Fruit fly (Drosophila melanogaster): ENCODE results near the gene CG42327.
A peak's percentile ranks its signal among the peaks of the same experiment; 100 is the strongest.

CG42327 gene

dm6 chr3R:11637586-11637985, 18.4 kb upstream of the CG42327 start:
- TF ChIP-seq CG3032 (tag; optimal IDR thresholded peaks at IDR 0.05), result no peak
- TF ChIP-seq vri (GFP tag; optimal IDR thresholded peaks at IDR 0.05), result peak; percentile 78

DNA sequence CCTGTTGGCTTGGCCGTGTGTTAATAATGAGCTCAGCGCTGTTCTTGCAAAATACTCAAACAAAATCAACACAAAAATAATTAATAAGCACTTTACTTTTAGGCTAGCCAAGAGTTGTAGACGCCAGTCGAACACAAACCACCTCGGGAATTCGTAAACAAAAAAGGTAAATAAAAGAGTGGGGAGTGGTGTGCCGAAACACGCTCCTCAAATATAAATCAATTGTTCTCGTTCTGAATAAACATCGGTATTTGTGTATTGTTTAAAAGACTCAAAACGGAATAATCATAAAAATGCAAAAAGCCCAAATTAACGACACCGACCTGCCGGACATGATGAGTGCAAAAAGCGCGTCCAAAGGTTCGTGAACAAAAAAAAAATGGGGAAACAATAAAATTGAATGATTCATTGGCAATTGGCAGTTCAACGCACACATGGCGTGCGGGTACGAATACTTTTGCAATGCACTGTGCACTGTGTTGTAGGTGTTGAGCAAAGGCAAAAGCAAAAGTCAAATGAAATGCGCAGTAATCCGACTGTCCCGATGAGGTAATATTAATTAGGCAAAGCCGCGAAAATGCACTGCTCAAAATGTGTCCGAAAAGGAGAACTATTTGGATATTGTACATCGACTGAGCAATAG, 15.9 kb upstream of the CG42327 start:
- TF ChIP-seq CG7368 (GFP tag; optimal IDR thresholded peaks at IDR 0.05), result no peak
- TF ChIP-seq CG8632 (GFP tag; optimal IDR thresholded peaks at IDR 0.05), result no peak
- no peak for TF ChIP-seq Met (GFP tag; optimal IDR thresholded peaks at IDR 0.05)
- TF ChIP-seq fd59A (GFP tag; optimal IDR thresholded peaks at IDR 0.05), result no peak
- peak; percentile 23 for TF ChIP-seq esn (GFP tag; optimal IDR thresholded peaks at IDR 0.05)
- no peak for TF ChIP-seq CG6276 (GFP tag; optimal IDR thresholded peaks at IDR 0.05)
- peak; percentile 31 for TF ChIP-seq Eip78C (GFP tag)
- TF ChIP-seq fd85E (GFP tag; optimal IDR thresholded peaks at IDR 0.05), result no peak
- TF ChIP-seq Eip75B (GFP tag; optimal IDR thresholded peaks at IDR 0.05), result no peak
- no peak for TF ChIP-seq topi (GFP tag; optimal IDR thresholded peaks at IDR 0.05)
- TF ChIP-seq CG9139 (GFP tag; optimal IDR thresholded peaks at IDR 0.05), result no peak
- peak; percentile 7 for TF ChIP-seq CG31627 (GFP tag; optimal IDR thresholded peaks at IDR 0.05)
- TF ChIP-seq pdm3 (GFP tag; optimal IDR thresholded peaks at IDR 0.05), result no peak
- peak; percentile 40 for TF ChIP-seq Eip93F (GFP tag; optimal IDR thresholded peaks at IDR 0.05)
- 0 out of 3 replicates have a peak, but pooled peaks have one; percentile 23 for TF ChIP-seq CG8119 (GFP tag; IDR thresholded peaks at IDR 0.05)
- peak; percentile 88 for TF ChIP-seq fkh (GFP tag; optimal IDR thresholded peaks at IDR 0.05)
- no peak for TF ChIP-seq Hr39 (GFP tag; optimal IDR thresholded peaks at IDR 0.05)
- TF ChIP-seq Hr4 (GFP tag; optimal IDR thresholded peaks at IDR 0.05), result no peak
- TF ChIP-seq Sox15 (GFP tag; optimal IDR thresholded peaks at IDR 0.05), result no peak
- TF ChIP-seq spab (GFP tag; optimal IDR thresholded peaks at IDR 0.05), result no peak
- no peak for TF ChIP-seq Lpt (GFP tag; optimal IDR thresholded peaks at IDR 0.05)
- TF ChIP-seq vri (GFP tag; optimal IDR thresholded peaks at IDR 0.05), result peak; percentile 93

DNA sequence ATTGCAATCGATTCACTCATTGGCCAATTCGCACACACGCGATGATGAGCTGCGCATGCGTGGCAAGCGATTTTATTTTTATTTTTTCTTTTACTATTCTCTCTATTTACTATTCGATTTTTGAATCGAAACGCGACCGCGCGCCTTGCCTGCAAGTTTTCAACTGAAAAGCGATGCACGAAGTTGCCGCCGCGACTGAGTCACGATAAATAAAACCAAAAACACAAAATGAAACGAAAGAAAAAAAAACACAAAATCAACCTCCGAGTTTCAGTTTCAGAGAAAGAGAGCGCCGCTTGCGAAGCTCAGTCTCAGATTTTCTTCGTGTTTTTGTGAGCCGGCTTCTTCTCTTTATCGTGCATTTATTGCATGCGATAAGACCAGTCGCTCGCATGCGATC, 9.1 kb upstream of the CG42327 start:
- TF ChIP-seq CG11902 (GFP tag; optimal IDR thresholded peaks at IDR 0.05) (no peak), CG31627 (GFP tag; optimal IDR thresholded peaks at IDR 0.05) (no peak), dsx (GFP tag; optimal IDR thresholded peaks at IDR 0.05; ENCODE audit: poor library complexity, severe bottlenecking) (peak; percentile 52), salr (GFP tag; optimal IDR thresholded peaks at IDR 0.05) (no peak), CG9139 (GFP tag; optimal IDR thresholded peaks at IDR 0.05) (peak; percentile 92), OdsH (GFP tag; optimal IDR thresholded peaks at IDR 0.05) (no peak), esn (GFP tag; optimal IDR thresholded peaks at IDR 0.05) (peak; percentile 12), CG6792 (GFP tag; optimal IDR thresholded peaks at IDR 0.05) (no peak), lz (GFP tag; optimal IDR thresholded peaks at IDR 0.05) (no peak), CG15336 (GFP tag; IDR thresholded peaks at IDR 0.05) (peak; percentile 74; the same call in 1 of the 2 replicates), CG8119 (GFP tag; IDR thresholded peaks at IDR 0.05) (peak; percentile 76), net (GFP tag; optimal IDR thresholded peaks at IDR 0.05) (peak; percentile 62), CG34406 (GFP tag; optimal IDR thresholded peaks at IDR 0.05) (no peak), Met (GFP tag; optimal IDR thresholded peaks at IDR 0.05) (no peak), pdm3 (GFP tag; optimal IDR thresholded peaks at IDR 0.05) (no peak), Ets96B (tag; optimal IDR thresholded peaks at IDR 0.05) (peak; percentile 42), CG1621 (tag; optimal IDR thresholded peaks at IDR 0.05) (peak; percentile 71), CG8319 (GFP tag; optimal IDR thresholded peaks at IDR 0.05) (no peak), CG7368 (GFP tag; optimal IDR thresholded peaks at IDR 0.05) (peak; percentile 39), Eip78C (GFP tag) (peak; percentile 82), vri (GFP tag; optimal IDR thresholded peaks at IDR 0.05) (peak; percentile 58), CG3919 (GFP tag; optimal IDR thresholded peaks at IDR 0.05) (peak; percentile 27), svp (GFP tag) (peak; percentile 65), CG11762 (GFP tag; optimal IDR thresholded peaks at IDR 0.05; ENCODE audit: insufficient read depth) (peak; percentile 27), Hr39 (GFP tag; optimal IDR thresholded peaks at IDR 0.05) (no peak), ss (GFP tag; optimal IDR thresholded peaks at IDR 0.05) (peak; percentile 94 to 97), Smox (GFP tag; optimal IDR thresholded peaks at IDR 0.05) (no peak), fd85E (GFP tag; optimal IDR thresholded peaks at IDR 0.05) (peak; percentile 22), CG10669 (GFP tag; optimal IDR thresholded peaks at IDR 0.05) (peak; percentile 71), CG32006 (GFP tag; optimal IDR thresholded peaks at IDR 0.05) (no peak), CG8632 (GFP tag; optimal IDR thresholded peaks at IDR 0.05) (peak; percentile 6), Eip93F (GFP tag; optimal IDR thresholded peaks at IDR 0.05) (no peak), Eip75B (GFP tag; optimal IDR thresholded peaks at IDR 0.05) (peak; percentile 49), CG6854 (GFP tag; optimal IDR thresholded peaks at IDR 0.05) (peak; percentile 78), CG6163 (GFP tag; IDR thresholded peaks at IDR 0.05) (peak; percentile 85), CG16779 (tag; optimal IDR thresholded peaks at IDR 0.05) (peak; percentile 82)
